Worm (Caenorhabditis elegans) whole organism, L1 larva: ENCODE data around the gene M163.5.

ENCODE experiments used
- C16A3.4 ChIP-seq: fragments of 150-350 bp; optimal IDR thresholded peaks from 2 replicates; lab custom pipeline; 2014; ENCODE audit warnings: missing biosample characterization, missing genetic modification characterization
- C34B4.2 ChIP-seq: sonication (generic microtip); optimal IDR thresholded peaks from 2 replicates; lab custom pipeline; 2017; ENCODE audit warnings: mild to moderate bottlenecking, missing genetic modification characterization, missing compliant biosample characterization
- aha-1 ChIP-seq: fragments of 150-350 bp; optimal IDR thresholded peaks from 2 replicates; lab custom pipeline; 2014; ENCODE audit warnings: missing biosample characterization, missing genetic modification characterization
- aly-2 ChIP-seq: fragments of 150-350 bp; optimal IDR thresholded peaks from 2 replicates; lab custom pipeline; 2014; ENCODE audit warnings: missing biosample characterization, missing genetic modification characterization
- ceh-8 ChIP-seq: fragments of 200-800 bp; sonication (Bioruptor generic); optimal IDR thresholded peaks from 2 replicates; lab custom pipeline; 2018; ENCODE audit warnings: mild to moderate bottlenecking, missing genetic modification characterization, moderate library complexity, missing compliant biosample characterization
- dpl-1 ChIP-seq, 3 experiments: fragments of 150-350 bp in 2 of 3; sonication (generic microtip) in 1 of 3; optimal IDR thresholded peaks; 2 replicates each; lab custom pipeline; 2014 to 2017; ENCODE audit warnings: missing biosample characterization in 3 of 3, missing genetic modification characterization in 3 of 3, missing genetic modification reagents in 3 of 3
- dsc-1 ChIP-seq: sonication (generic microtip); optimal IDR thresholded peaks from 2 replicates; lab custom pipeline; 2016; ENCODE audit warnings: mild to moderate bottlenecking, missing genetic modification characterization, missing compliant biosample characterization
- egl-13 ChIP-seq: sonication (generic microtip); optimal IDR thresholded peaks from 2 replicates; lab custom pipeline; 2016; ENCODE audit warnings: missing genotype, missing genetic modification reagents, missing genetic modification characterization, missing compliant biosample characterization
- egl-27 ChIP-seq, 2 experiments: fragments of 150-350 bp in 1 of 2; sonication (generic microtip); optimal IDR thresholded peaks; 3 replicates each; lab custom pipeline; 2017 to 2018; ENCODE audit warnings: missing biosample characterization in 2 of 2, missing genetic modification characterization in 2 of 2, missing genetic modification reagents in 2 of 2
- elt-2 ChIP-seq: sonication (generic microtip); optimal IDR thresholded peaks from 2 replicates; lab custom pipeline; 2016; ENCODE audit warnings: missing genetic modification characterization, mild to moderate bottlenecking, inconsistent platforms, missing compliant biosample characterization, missing genetic modification reagents
- fkh-10 ChIP-seq: sonication (generic microtip); optimal IDR thresholded peaks from 2 replicates; lab custom pipeline; 2017; ENCODE audit warnings: missing biosample characterization, missing genetic modification reagents, missing genetic modification characterization
- fkh-8 ChIP-seq: sonication (generic microtip); optimal IDR thresholded peaks from 2 replicates; lab custom pipeline; 2016; ENCODE audit warnings: mild to moderate bottlenecking, missing genetic modification characterization, missing compliant biosample characterization
- fos-1 ChIP-seq: fragments of 150-350 bp; optimal IDR thresholded peaks from 2 replicates; lab custom pipeline; 2014; ENCODE audit warnings: missing biosample characterization, missing genetic modification characterization
- hlh-4 ChIP-seq: sonication (generic microtip); optimal IDR thresholded peaks from 2 replicates; lab custom pipeline; 2016; ENCODE audit warnings: mild to moderate bottlenecking, missing genetic modification characterization, missing compliant biosample characterization
- irx-1 ChIP-seq: sonication (generic microtip); optimal IDR thresholded peaks from 2 replicates; lab custom pipeline; 2016; ENCODE audit warnings: missing genetic modification characterization, missing compliant biosample characterization
- isw-1 ChIP-seq: fragments of 200-800 bp; sonication (Bioruptor generic); IDR thresholded peaks from 2 replicates; pipeline ENCODE4 v1.3.6; 2022; ENCODE audit warnings: missing genetic modification characterization, missing compliant biosample characterization
- jun-1 ChIP-seq: fragments of 150-350 bp; optimal IDR thresholded peaks from 2 replicates; lab custom pipeline; 2014; ENCODE audit warnings: missing biosample characterization, missing genetic modification reagents, missing genetic modification characterization
- lin-13 ChIP-seq: fragments of 150-350 bp; optimal IDR thresholded peaks from 2 replicates; lab custom pipeline; 2014; ENCODE audit warnings: missing biosample characterization, missing genetic modification reagents, missing genetic modification characterization
- lin-14 ChIP-seq: fragments of 200-800 bp; sonication (Bioruptor generic); optimal IDR thresholded peaks from 2 replicates; lab custom pipeline; 2018; ENCODE audit warnings: mild to moderate bottlenecking, missing genetic modification characterization, moderate library complexity, missing compliant biosample characterization
- lin-35 ChIP-seq, 2 experiments: fragments of 150-350 bp; optimal IDR thresholded peaks; 2 replicates each; lab custom pipeline; 2014; ENCODE audit warnings: missing biosample characterization in 2 of 2, missing genetic modification characterization in 2 of 2, missing genetic modification reagents in 2 of 2
- lsy-2 ChIP-seq, 2 experiments: fragments of 150-350 bp; optimal IDR thresholded peaks; 2 replicates each; lab custom pipeline; 2014; ENCODE audit warnings: missing biosample characterization in 2 of 2, missing genetic modification characterization in 2 of 2
- mab-9 ChIP-seq: fragments of 200-800 bp; sonication (Bioruptor generic); IDR thresholded peaks from 2 replicates; pipeline ENCODE4 v1.3.6; 2022; ENCODE audit warnings: missing genetic modification reagents, missing genetic modification characterization, missing compliant biosample characterization
- mdl-1 ChIP-seq, 2 experiments: fragments of 150-350 bp; optimal IDR thresholded peaks; 2 replicates each; lab custom pipeline; 2014 to 2017; ENCODE audit warnings: missing biosample characterization in 2 of 2, missing genetic modification characterization in 2 of 2, inconsistent platforms in 1 of 2
- nhr-11 ChIP-seq: fragments of 150-350 bp; optimal IDR thresholded peaks from 2 replicates; lab custom pipeline; 2014; ENCODE audit warnings: missing biosample characterization, missing genetic modification characterization
- nhr-12 ChIP-seq: sonication (generic microtip); optimal IDR thresholded peaks from 2 replicates; lab custom pipeline; 2017; ENCODE audit warnings: missing biosample characterization, missing genetic modification characterization
- nhr-19 ChIP-seq: fragments of 200-800 bp; sonication (Bioruptor generic); conservative IDR thresholded peaks from 2 replicates; pipeline ENCODE4 v1.3.6; 2022; ENCODE audit warnings: missing genetic modification characterization, missing compliant biosample characterization
- nhr-20 ChIP-seq: sonication (generic microtip); optimal IDR thresholded peaks from 2 replicates; lab custom pipeline; 2016; ENCODE audit warnings: mild to moderate bottlenecking, missing genetic modification characterization, missing compliant biosample characterization
- nhr-237 ChIP-seq: fragments of 150-350 bp; optimal IDR thresholded peaks from 2 replicates; lab custom pipeline; 2014; ENCODE audit warnings: missing biosample characterization, missing genetic modification characterization
- nhr-28 ChIP-seq: fragments of 150-350 bp; optimal IDR thresholded peaks from 2 replicates; lab custom pipeline; 2014; ENCODE audit warnings: missing biosample characterization, missing genetic modification characterization
- nhr-47 ChIP-seq: sonication (generic microtip); optimal IDR thresholded peaks from 2 replicates; lab custom pipeline; 2016; ENCODE audit warnings: mild to moderate bottlenecking, missing genetic modification characterization, moderate library complexity, missing compliant biosample characterization
- nhr-71 ChIP-seq: sonication (generic microtip); optimal IDR thresholded peaks from 2 replicates; lab custom pipeline; 2016; ENCODE audit warnings: mild to moderate bottlenecking, missing genetic modification characterization, moderate library complexity, missing compliant biosample characterization
- nhr-76 ChIP-seq: sonication (generic microtip); optimal IDR thresholded peaks from 2 replicates; lab custom pipeline; 2017; ENCODE audit warnings: missing biosample characterization, missing genetic modification characterization
- nhr-77 ChIP-seq: fragments of 150-350 bp; optimal IDR thresholded peaks from 2 replicates; lab custom pipeline; 2014; ENCODE audit warnings: missing biosample characterization, missing genetic modification characterization
- nhr-90 ChIP-seq: sonication (generic microtip); optimal IDR thresholded peaks from 2 replicates; lab custom pipeline; 2016; ENCODE audit warnings: mild to moderate bottlenecking, missing genetic modification characterization, missing compliant biosample characterization; ENCODE audit not compliant: poor library complexity
- pag-3 ChIP-seq: sonication (generic microtip); optimal IDR thresholded peaks from 2 replicates; lab custom pipeline; 2017; ENCODE audit warnings: missing genetic modification characterization, mild to moderate bottlenecking, missing compliant biosample characterization, antibody characterized with exemption, borderline replicate concordance; ENCODE audit not compliant: insufficient read depth
- skn-1 ChIP-seq: fragments of 150-350 bp; optimal IDR thresholded peaks from 2 replicates; lab custom pipeline; 2014; ENCODE audit warnings: missing biosample characterization, missing genetic modification characterization
- snpc-4 ChIP-seq: fragments of 150-350 bp; optimal IDR thresholded peaks from 2 replicates; lab custom pipeline; 2014; ENCODE audit warnings: missing biosample characterization, missing genetic modification characterization
- snu-23 ChIP-seq: sonication (generic microtip); optimal IDR thresholded peaks from 2 replicates; lab custom pipeline; 2016; ENCODE audit warnings: missing genetic modification characterization, missing compliant biosample characterization
- sox-4 ChIP-seq: sonication (generic microtip); optimal IDR thresholded peaks from 2 replicates; lab custom pipeline; 2016; ENCODE audit warnings: missing genetic modification characterization, missing compliant biosample characterization
- sptf-1 ChIP-seq: fragments of 150-350 bp; optimal IDR thresholded peaks from 2 replicates; lab custom pipeline; 2014; ENCODE audit warnings: missing biosample characterization, missing genetic modification characterization
- tbx-2 ChIP-seq: sonication (generic microtip); optimal IDR thresholded peaks from 2 replicates; lab custom pipeline; 2016; ENCODE audit warnings: missing genetic modification characterization, missing compliant biosample characterization
- tlp-1 ChIP-seq: fragments of 150-350 bp; optimal IDR thresholded peaks from 2 replicates; lab custom pipeline; 2014; ENCODE audit warnings: missing biosample characterization, missing genetic modification characterization
- unc-130 ChIP-seq: fragments of 150-350 bp; optimal IDR thresholded peaks from 2 replicates; lab custom pipeline; 2017; ENCODE audit warnings: missing biosample characterization, missing genetic modification characterization, inconsistent platforms
- unc-30 ChIP-seq: sonication (generic microtip); optimal IDR thresholded peaks from 2 replicates; lab custom pipeline; 2017; ENCODE audit warnings: missing biosample characterization, missing genetic modification characterization
- unc-62 ChIP-seq: fragments of 150-350 bp; optimal IDR thresholded peaks from 2 replicates; lab custom pipeline; 2014; ENCODE audit warnings: missing biosample characterization, missing genetic modification reagents, missing genetic modification characterization
- unc-86 ChIP-seq: sonication (generic microtip); optimal IDR thresholded peaks from 2 replicates; lab custom pipeline; 2016; ENCODE audit warnings: missing genetic modification characterization, missing compliant biosample characterization
- xbp-1 ChIP-seq: sonication (generic microtip); optimal IDR thresholded peaks from 2 replicates; lab custom pipeline; 2016; ENCODE audit warnings: missing genetic modification characterization, missing compliant biosample characterization
- zag-1 ChIP-seq: fragments of 150-350 bp; optimal IDR thresholded peaks from 2 replicates; lab custom pipeline; 2014; ENCODE audit warnings: missing biosample characterization, missing genetic modification characterization
- zip-4 ChIP-seq: fragments of 200-800 bp; sonication (Bioruptor generic); optimal IDR thresholded peaks from 2 replicates; lab custom pipeline; 2018; ENCODE audit warnings: mild to moderate bottlenecking, missing genetic modification characterization, moderate library complexity, missing compliant biosample characterization
- ztf-11 ChIP-seq, 2 experiments: sonication (generic microtip); optimal IDR thresholded peaks; 2 replicates each; lab custom pipeline; 2016 to 2017; ENCODE audit warnings: missing genetic modification characterization in 2 of 2, missing biosample characterization in 1 of 2, missing compliant biosample characterization in 1 of 2
- ztf-4 ChIP-seq: fragments of 150-350 bp; optimal IDR thresholded peaks from 2 replicates; lab custom pipeline; 2014; ENCODE audit warnings: missing biosample characterization, missing genetic modification characterization

M163.5 gene

ce11 chrX:14477338-14477737 is 3.5 kb downstream of the M163.5 start:
- no peak for TF ChIP-seq irx-1
- TF ChIP-seq C16A3.4 (tag; lab: Kevin White, UChicago): no peak
- TF ChIP-seq snpc-4 (tag; lab: Kevin White, UChicago): peak; percentile 95
- TF ChIP-seq hlh-4 (tag; lab: Kevin White, UChicago): no peak
- TF ChIP-seq tlp-1 (tag; lab: Kevin White, UChicago): no peak
- TF ChIP-seq nhr-11: no peak
- TF ChIP-seq aly-2 (tag; lab: Kevin White, UChicago): no peak
- no peak for TF ChIP-seq pag-3 (tag; lab: Kevin White, UChicago)
- no peak for TF ChIP-seq dpl-1 (GFP tag; optimal IDR thresholded peaks at IDR 0.05; lab: Kevin White, UChicago)
- TF ChIP-seq nhr-90 (tag; lab: Kevin White, UChicago): no peak
- no peak for TF ChIP-seq unc-62 (GFP tag; lab: Kevin White, UChicago)
- peak; percentile 35 for TF ChIP-seq elt-2 (tag; lab: Kevin White, UChicago)
- no peak for TF ChIP-seq unc-130 (tag; lab: Kevin White, UChicago)
- no peak for TF ChIP-seq egl-27 (tag; optimal IDR thresholded peaks at IDR 0.05; lab: Kevin White, UChicago)
- no peak for TF ChIP-seq jun-1 (tag; lab: Kevin White, UChicago)
- TF ChIP-seq sptf-1 (tag; lab: Kevin White, UChicago): no peak
- TF ChIP-seq egl-13 (tag; lab: Kevin White, UChicago): no peak
- TF ChIP-seq nhr-19 (GFP tag; lab: Robert Waterston, UW): 0 out of 2 replicates have a peak, but pooled peaks have one; percentile 7
- no peak for TF ChIP-seq lin-14 (GFP tag; lab: Kevin White, UChicago)
- TF ChIP-seq nhr-76 (tag; lab: Kevin White, UChicago): no peak
- no peak for TF ChIP-seq unc-86 (tag; lab: Kevin White, UChicago)
- no peak for TF ChIP-seq dsc-1 (tag; lab: Kevin White, UChicago)
- no peak for TF ChIP-seq mab-9 (GFP tag; lab: Robert Waterston, UW)
- TF ChIP-seq nhr-77 (tag; lab: Kevin White, UChicago): no peak
- TF ChIP-seq lsy-2 (tag; optimal IDR thresholded peaks at IDR 0.05; lab: Kevin White, UChicago): no peak
- no peak for TF ChIP-seq mdl-1 (tag; optimal IDR thresholded peaks at IDR 0.05; lab: Kevin White, UChicago)
- TF ChIP-seq sox-4 (tag; lab: Kevin White, UChicago): no peak
- TF ChIP-seq xbp-1 (tag; lab: Kevin White, UChicago): no peak
- TF ChIP-seq nhr-237 (tag; lab: Kevin White, UChicago): no peak
- no peak for TF ChIP-seq aha-1
- TF ChIP-seq fkh-10 (GFP tag; lab: Kevin White, UChicago): no peak
- TF ChIP-seq fos-1: no peak
- TF ChIP-seq fkh-8: no peak
- no peak for TF ChIP-seq ceh-8 (GFP tag; lab: Kevin White, UChicago)
- peak; percentile 0 for TF ChIP-seq nhr-20
- TF ChIP-seq isw-1 (GFP tag; lab: Robert Waterston, UW): no peak
- TF ChIP-seq nhr-28 (tag; lab: Kevin White, UChicago): no peak
- TF ChIP-seq lin-35 (GFP tag; optimal IDR thresholded peaks at IDR 0.05; lab: Kevin White, UChicago): no peak
- no peak for TF ChIP-seq nhr-71 (tag; lab: Kevin White, UChicago)
- TF ChIP-seq tbx-2: no peak
- no peak for TF ChIP-seq nhr-12 (tag; lab: Kevin White, UChicago)
- TF ChIP-seq C34B4.2 (tag; lab: Kevin White, UChicago): no peak
- no peak for TF ChIP-seq zip-4 (GFP tag; lab: Kevin White, UChicago)
- no peak for TF ChIP-seq ztf-11 (tag; optimal IDR thresholded peaks at IDR 0.05; lab: Kevin White, UChicago)
- no peak for TF ChIP-seq lin-13 (GFP tag; lab: Kevin White, UChicago)
- peak; percentile 2 for TF ChIP-seq skn-1 (tag; lab: Kevin White, UChicago)
- TF ChIP-seq snu-23 (GFP tag; lab: Kevin White, UChicago): no peak
- TF ChIP-seq unc-30: no peak
- no peak for TF ChIP-seq ztf-4 (tag; lab: Kevin White, UChicago)
- peak; percentile 18 for TF ChIP-seq nhr-47 (tag; lab: Kevin White, UChicago)
- no peak for TF ChIP-seq zag-1 (tag; lab: Kevin White, UChicago)
